Worm (Caenorhabditis elegans): Measurements from ENCODE around the gene fbxa-144.

DNA sequence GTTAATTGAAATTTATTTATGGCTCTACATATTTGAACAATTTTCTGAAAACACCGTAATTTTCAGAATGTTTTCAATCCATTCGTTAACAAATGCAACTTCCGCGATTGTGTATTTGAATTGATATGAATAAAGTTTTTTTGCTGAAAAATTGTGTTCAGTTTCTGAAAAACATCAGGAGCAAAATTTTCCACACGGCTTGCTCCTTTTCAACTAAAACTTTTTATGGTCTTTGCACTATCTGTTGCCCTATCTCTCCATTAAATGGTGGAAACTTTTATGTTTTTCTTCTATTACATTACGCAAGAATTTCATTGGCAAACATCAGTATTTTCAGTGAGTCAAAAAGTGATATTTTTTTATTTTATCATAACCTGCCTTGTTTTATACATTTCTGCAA lies 16.2 kb upstream of the fbxa-144 start, which contains the start of gene F10A3.4:
- TF ChIP-seq unc-55 (GFP tag; optimal IDR thresholded peaks at IDR 0.05) (no peak), ceh-22 (tag; optimal IDR thresholded peaks at IDR 0.05) (no peak), hlh-8 (tag; optimal IDR thresholded peaks at IDR 0.05) (no peak), nfya-1 (tag; optimal IDR thresholded peaks at IDR 0.05) (no peak), ama-1 (optimal IDR thresholded peaks at IDR 0.05) (no peak), K02D7.2 (tag; optimal IDR thresholded peaks at IDR 0.05) (no peak), elt-2 (tag; optimal IDR thresholded peaks at IDR 0.05) (no peak), odd-2 (tag; optimal IDR thresholded peaks at IDR 0.05) (no peak), rnt-1 (tag; optimal IDR thresholded peaks at IDR 0.05) (no peak), ref-2 (tag; optimal IDR thresholded peaks at IDR 0.05) (no peak), fkh-10 (GFP tag; optimal IDR thresholded peaks at IDR 0.05) (no peak), ztf-16 (tag; optimal IDR thresholded peaks at IDR 0.05) (no peak)
